Worm (Caenorhabditis elegans) whole organism, midembryonic: ENCODE results near the gene mrpl-55.

Source experiments
- T22C8.4 ChIP-seq: fragments of 200-800 bp; sonication (Bioruptor generic); IDR thresholded peaks from 2 replicates; pipeline ENCODE4 v1.3.6; 2022; ENCODE audit warnings: missing genetic modification characterization, missing compliant biosample characterization
- cog-1 ChIP-seq: sonication (generic microtip); optimal IDR thresholded peaks from 2 replicates; lab custom pipeline; 2016; ENCODE audit warnings: missing genetic modification characterization, missing compliant biosample characterization
- flt-1 ChIP-seq: fragments of 200-800 bp; sonication (Bioruptor generic); IDR thresholded peaks from 2 replicates; pipeline ENCODE4 v1.3.6; 2022; ENCODE audit warnings: missing genetic modification characterization, missing compliant biosample characterization
- klf-2 ChIP-seq: fragments of 200-800 bp; sonication (Bioruptor generic); conservative IDR thresholded peaks from 2 replicates; pipeline ENCODE4 v1.3.6; 2022; ENCODE audit warnings: missing genetic modification reagents, missing genetic modification characterization, missing compliant biosample characterization
- med-1 ChIP-seq: sonication (generic microtip); optimal IDR thresholded peaks from 2 replicates; lab custom pipeline; 2017; ENCODE audit warnings: missing genetic modification characterization, mild to moderate bottlenecking, missing compliant biosample characterization, antibody characterized with exemption, missing genetic modification reagents; ENCODE audit not compliant: insufficient read depth
- ref-1 ChIP-seq: fragments of 200-800 bp; sonication (Bioruptor generic); conservative IDR thresholded peaks from 2 replicates; pipeline ENCODE4 v1.3.6; 2022; ENCODE audit warnings: missing genetic modification reagents, missing genetic modification characterization, missing compliant biosample characterization
- tab-1 ChIP-seq: fragments of 200-800 bp; sonication (Bioruptor generic); IDR thresholded peaks from 2 replicates; pipeline ENCODE4 v1.3.6; 2022; ENCODE audit warnings: missing genetic modification characterization, missing compliant biosample characterization
- ztf-23 ChIP-seq: fragments of 200-800 bp; sonication (Bioruptor generic); IDR thresholded peaks from 2 replicates; pipeline ENCODE4 v1.3.6; 2022; ENCODE audit warnings: missing genetic modification reagents, missing genetic modification characterization, missing compliant biosample characterization
- ztf-29 ChIP-seq: fragments of 200-800 bp; sonication (Bioruptor generic); IDR thresholded peaks from 2 replicates; pipeline ENCODE4 v1.3.6; 2022; ENCODE audit warnings: missing genetic modification reagents, missing genetic modification characterization, missing compliant biosample characterization

mrpl-55 gene

ce11 chrIV:443622-444021 is at the start of gene mrpl-55:
Gene mrpl-55, plus strand, starts transcription at chrIV:443985.
- TF ChIP-seq ztf-29 (GFP tag; lab: Robert Waterston, UW) (no peak), klf-2 (GFP tag; lab: Robert Waterston, UW) (no peak), med-1 (no peak), T22C8.4 (no peak; the same call in 1 of the 2 replicates), ref-1 (GFP tag; lab: Robert Waterston, UW) (no peak), tab-1 (no peak), cog-1 (tag; lab: Kevin White, UChicago) (peak; percentile 70), flt-1 (GFP tag; lab: Robert Waterston, UW) (no peak; the same call in 1 of the 2 replicates), ztf-23 (GFP tag; lab: Robert Waterston, UW) (0 out of 2 replicates have a peak, but pooled peaks have one; percentile 36)

ce11 chrIV:396373-396772 is 47.4 kb upstream of the mrpl-55 start, which contains the start of gene rrp-8:
Gene rrp-8, plus strand, starts transcription at chrIV:396545.
- TF ChIP-seq cog-1 (tag; lab: Kevin White, UChicago), result no peak
- no peak for TF ChIP-seq T22C8.4
- TF ChIP-seq tab-1, result no peak
- TF ChIP-seq ref-1 (GFP tag; lab: Robert Waterston, UW), result no peak
- no peak for TF ChIP-seq flt-1 (GFP tag; lab: Robert Waterston, UW)
- no peak for TF ChIP-seq med-1
- no peak for TF ChIP-seq ztf-29 (GFP tag; lab: Robert Waterston, UW)
- no peak for TF ChIP-seq ztf-23 (GFP tag; lab: Robert Waterston, UW)
- TF ChIP-seq klf-2 (GFP tag; lab: Robert Waterston, UW), result no peak

DNA sequence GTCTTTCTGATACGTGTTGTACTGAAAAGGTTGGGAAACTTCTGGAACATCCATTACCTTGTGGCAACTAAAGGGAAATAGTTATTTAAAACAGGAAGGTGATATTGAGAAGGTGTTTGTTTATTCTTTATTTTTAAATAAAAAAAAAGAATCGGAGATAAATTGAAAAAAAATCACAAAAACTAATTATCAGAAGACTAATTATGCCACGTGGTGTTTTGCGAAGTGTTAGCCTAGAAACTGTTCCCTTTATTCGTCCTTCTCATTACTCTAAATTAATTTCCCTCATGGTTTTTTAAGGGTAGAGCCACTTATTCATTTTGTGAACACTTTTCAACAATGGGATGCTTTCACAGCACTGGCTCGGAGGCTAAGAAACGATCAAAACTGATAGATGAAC is 42.4 kb upstream of the mrpl-55 start, which contains the start of gene gpa-4:
TSS of gene gpa-4 (plus strand) at position 301 of the 400 bp plus-strand sequence.
- no peak for TF ChIP-seq flt-1 (GFP tag; lab: Robert Waterston, UW)
- no peak for TF ChIP-seq ref-1 (GFP tag; lab: Robert Waterston, UW)
- no peak for TF ChIP-seq ztf-23 (GFP tag; lab: Robert Waterston, UW)
- no peak for TF ChIP-seq ztf-29 (GFP tag; lab: Robert Waterston, UW)
- no peak for TF ChIP-seq tab-1
- no peak for TF ChIP-seq klf-2 (GFP tag; lab: Robert Waterston, UW)
- no peak for TF ChIP-seq med-1
- TF ChIP-seq cog-1 (tag; lab: Kevin White, UChicago), result no peak
- TF ChIP-seq T22C8.4, result no peak

DNA sequence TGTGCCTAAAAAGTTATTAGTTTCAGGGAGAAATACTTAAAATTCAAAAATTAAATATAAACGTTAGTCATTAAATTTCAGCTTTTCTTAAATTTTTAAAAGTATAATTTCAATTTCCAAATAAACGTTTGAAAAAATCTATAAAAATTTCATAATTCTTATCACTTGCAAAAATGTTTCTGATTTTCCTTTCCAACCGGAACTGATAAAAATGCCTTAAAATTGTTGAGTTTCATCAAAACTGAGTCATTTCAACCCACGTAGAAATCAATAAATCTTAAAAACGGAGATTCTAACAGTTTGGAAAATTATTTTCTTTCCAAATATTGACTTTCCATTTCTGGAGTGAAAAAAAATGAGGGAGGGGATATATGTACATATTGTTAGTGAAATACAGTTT is 34.9 kb upstream of the mrpl-55 start:
- no peak for TF ChIP-seq ztf-23 (GFP tag; lab: Robert Waterston, UW)
- TF ChIP-seq med-1, result no peak
- no peak for TF ChIP-seq klf-2 (GFP tag; lab: Robert Waterston, UW)
- no peak for TF ChIP-seq T22C8.4
- no peak for TF ChIP-seq flt-1 (GFP tag; lab: Robert Waterston, UW)
- no peak for TF ChIP-seq ztf-29 (GFP tag; lab: Robert Waterston, UW)
- no peak for TF ChIP-seq tab-1
- TF ChIP-seq cog-1 (tag; lab: Kevin White, UChicago), result no peak
- TF ChIP-seq ref-1 (GFP tag; lab: Robert Waterston, UW), result no peak

DNA sequence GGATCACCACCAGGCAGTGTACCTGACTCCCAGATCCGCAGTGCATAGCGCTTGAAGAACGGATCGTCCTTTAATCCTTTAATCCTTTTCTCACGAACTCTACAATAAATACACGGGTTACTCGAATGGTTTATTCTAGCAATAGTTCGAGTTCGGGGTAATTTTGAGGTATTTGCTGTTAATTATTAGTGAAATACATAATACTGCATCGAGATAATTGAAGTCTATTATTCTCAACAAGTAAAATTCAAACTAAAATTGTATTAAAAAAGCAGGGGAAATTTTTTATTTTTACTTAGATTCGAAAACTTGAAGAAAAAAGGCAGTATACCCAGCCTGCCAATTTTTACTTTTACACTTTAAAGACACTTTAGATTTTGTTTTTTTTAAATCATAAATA is 33.9 kb upstream of the mrpl-55 start, which contains the start of gene kgb-1:
TSS of gene kgb-1 (minus strand) at position 101 of the 400 bp plus-strand sequence.
- TF ChIP-seq tab-1, result no peak
- TF ChIP-seq flt-1 (GFP tag; lab: Robert Waterston, UW), result no peak
- TF ChIP-seq klf-2 (GFP tag; lab: Robert Waterston, UW), result no peak
- no peak for TF ChIP-seq ztf-23 (GFP tag; lab: Robert Waterston, UW)
- no peak for TF ChIP-seq cog-1 (tag; lab: Kevin White, UChicago)
- no peak for TF ChIP-seq ref-1 (GFP tag; lab: Robert Waterston, UW)
- TF ChIP-seq med-1, result no peak
- TF ChIP-seq T22C8.4, result no peak
- TF ChIP-seq ztf-29 (GFP tag; lab: Robert Waterston, UW), result no peak

ce11 chrIV:410420-410891 is 33.3 kb upstream of the mrpl-55 start, which contains the start of gene T07A9.12:
Gene T07A9.12, plus strand, starts transcription at chrIV:410867.
- TF ChIP-seq cog-1 (tag; lab: Kevin White, UChicago) (peak; percentile 77), tab-1 (no peak), ref-1 (GFP tag; lab: Robert Waterston, UW) (no peak), klf-2 (GFP tag; lab: Robert Waterston, UW) (no peak), ztf-29 (GFP tag; lab: Robert Waterston, UW) (peak; percentile 54; the same call in 1 of the 2 replicates), med-1 (no peak), T22C8.4 (no peak), flt-1 (GFP tag; lab: Robert Waterston, UW) (0 out of 2 replicates have a peak, but pooled peaks have one; percentile 39), ztf-23 (GFP tag; lab: Robert Waterston, UW) (no peak)

DNA sequence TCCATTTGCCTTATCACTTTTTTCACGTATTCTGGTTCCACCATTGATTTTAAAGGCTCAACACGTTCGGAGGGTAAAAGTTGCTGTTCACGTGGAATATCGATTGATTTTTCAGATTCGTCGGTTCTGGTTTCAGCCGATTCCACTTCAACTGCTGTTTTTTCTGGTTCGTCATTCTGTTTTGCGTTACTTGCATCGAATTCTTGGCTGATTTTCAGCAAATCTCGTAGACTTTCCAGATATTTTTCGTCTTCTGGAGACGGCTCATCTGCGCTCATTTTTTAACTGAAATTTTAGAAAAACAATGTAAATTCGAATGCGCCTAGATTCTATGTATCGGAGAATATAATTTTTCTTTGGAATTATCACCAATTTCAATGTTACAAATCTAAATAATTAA is 24.1 kb upstream of the mrpl-55 start, which contains the start of gene eri-1:
TSS of gene eri-1 (minus strand) at position 285 of the 400 bp plus-strand sequence.
- TF ChIP-seq T22C8.4 (peak; percentile 46; the same call in 1 of the 2 replicates), ref-1 (GFP tag; lab: Robert Waterston, UW) (no peak), ztf-29 (GFP tag; lab: Robert Waterston, UW) (no peak)

DNA sequence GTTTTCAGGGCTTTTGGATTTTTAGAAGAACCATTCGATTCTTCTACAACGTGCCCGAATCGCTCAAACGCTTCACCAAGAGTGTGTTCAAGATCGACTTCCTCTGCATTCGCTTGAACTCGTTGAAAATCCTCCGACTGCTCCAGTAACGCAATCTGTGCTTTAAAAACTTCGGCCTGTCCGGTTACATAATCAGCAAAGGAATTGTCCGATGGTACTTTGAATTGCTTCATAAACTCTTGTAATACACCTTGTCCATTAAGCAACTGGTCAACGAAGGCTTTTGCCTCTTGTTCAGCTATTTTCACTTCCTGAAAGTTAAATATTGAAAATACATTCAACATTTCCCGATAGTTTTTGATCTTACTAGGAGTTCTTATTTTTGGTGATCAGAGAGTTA is 23.1 kb upstream of the mrpl-55 start:
- TF ChIP-seq tab-1 (no peak), T22C8.4 (no peak), flt-1 (GFP tag; lab: Robert Waterston, UW) (no peak), med-1 (no peak), ztf-29 (GFP tag; lab: Robert Waterston, UW) (no peak), klf-2 (GFP tag; lab: Robert Waterston, UW) (no peak), ref-1 (GFP tag; lab: Robert Waterston, UW) (no peak), cog-1 (tag; lab: Kevin White, UChicago) (no peak), ztf-23 (GFP tag; lab: Robert Waterston, UW) (no peak)

- TF ChIP-seq med-1 (no peak), T22C8.4 (no peak), ztf-23 (GFP tag; lab: Robert Waterston, UW) (no peak), tab-1 (no peak), ref-1 (GFP tag; lab: Robert Waterston, UW) (no peak), cog-1 (tag; lab: Kevin White, UChicago) (no peak), klf-2 (GFP tag; lab: Robert Waterston, UW) (no peak), flt-1 (GFP tag; lab: Robert Waterston, UW) (no peak), ztf-29 (GFP tag; lab: Robert Waterston, UW) (no peak)
These were observed 21.7 kb upstream of the mrpl-55 start for ce11 chrIV:422112-422511.
